Worm (Caenorhabditis elegans) whole organism, L3 larva: ENCODE results near the gene hil-3.
A peak's percentile ranks its signal among the peaks of the same experiment; 100 is the strongest.
"Not testable (repeated sequence)": the region's sequence is repeated elsewhere in the genome, so short reads cannot be mapped to it uniquely, and the experiment has no call there.

ENCODE experiments used
- R02D3.7 ChIP-seq: fragments of 150-350 bp; optimal IDR thresholded peaks from 2 replicates; lab custom pipeline; 2014; ENCODE audit warnings: missing biosample characterization, missing genetic modification characterization
- ZK546.5 ChIP-seq: sonication (generic microtip); optimal IDR thresholded peaks from 2 replicates; lab custom pipeline; 2017; ENCODE audit warnings: missing biosample characterization, missing genetic modification characterization
- aly-2 ChIP-seq: fragments of 150-350 bp; optimal IDR thresholded peaks from 2 replicates; lab custom pipeline; 2014; ENCODE audit warnings: missing biosample characterization, missing genetic modification characterization
- ama-1 ChIP-seq: fragments of 150-350 bp; optimal IDR thresholded peaks from 2 replicates; lab custom pipeline; 2018
- ceh-16 ChIP-seq: sonication (generic microtip); optimal IDR thresholded peaks from 2 replicates; lab custom pipeline; 2017; ENCODE audit warnings: missing biosample characterization, missing genetic modification characterization
- ceh-28 ChIP-seq: fragments of 150-350 bp; optimal IDR thresholded peaks from 2 replicates; lab custom pipeline; 2014; ENCODE audit warnings: missing biosample characterization, missing genetic modification reagents, missing genetic modification characterization
- ceh-82 ChIP-seq: fragments of 150-350 bp; optimal IDR thresholded peaks from 2 replicates; lab custom pipeline; 2014; ENCODE audit warnings: missing biosample characterization, missing genetic modification characterization
- daf-12 ChIP-seq: fragments of 150-350 bp; optimal IDR thresholded peaks from 2 replicates; lab custom pipeline; 2014; ENCODE audit warnings: missing biosample characterization, missing genetic modification reagents, missing genetic modification characterization
- egl-27 ChIP-seq: sonication (generic microtip); optimal IDR thresholded peaks from 4 replicates; lab custom pipeline; 2017; ENCODE audit warnings: missing biosample characterization, missing genetic modification reagents, missing genetic modification characterization
- egl-5 ChIP-seq: fragments of 150-350 bp; optimal IDR thresholded peaks from 2 replicates; lab custom pipeline; 2017; ENCODE audit warnings: missing biosample characterization, missing genetic modification reagents, missing genetic modification characterization, inconsistent platforms
- elt-1 ChIP-seq: fragments of 150-350 bp; optimal IDR thresholded peaks from 2 replicates; lab custom pipeline; 2014; ENCODE audit warnings: missing biosample characterization, missing genetic modification characterization
- elt-2 ChIP-seq: sonication (generic microtip); optimal IDR thresholded peaks from 2 replicates; lab custom pipeline; 2016; ENCODE audit warnings: missing genetic modification reagents, mild to moderate bottlenecking, missing genetic modification characterization, missing compliant biosample characterization
- elt-3 ChIP-seq, 3 experiments: fragments of 150-350 bp in 1 of 3; sonication (generic microtip) in 2 of 3; optimal IDR thresholded peaks; 2 replicates in 2 of 3; 4 replicates in 1 of 3; lab custom pipeline; 2014 to 2017; ENCODE audit warnings: missing biosample characterization in 3 of 3, missing genetic modification characterization in 3 of 3
- eor-1 ChIP-seq, 2 experiments: fragments of 150-350 bp; optimal IDR thresholded peaks; 2 replicates each; lab custom pipeline; 2014 to 2018; ENCODE audit warnings: missing biosample characterization in 2 of 2, missing genetic modification characterization in 2 of 2
- fkh-10 ChIP-seq: sonication (generic microtip); optimal IDR thresholded peaks from 2 replicates; lab custom pipeline; 2017; ENCODE audit warnings: missing biosample characterization, missing genetic modification reagents, missing genetic modification characterization
- fkh-2 ChIP-seq: fragments of 150-350 bp; optimal IDR thresholded peaks from 2 replicates; lab custom pipeline; 2014; ENCODE audit warnings: missing biosample characterization, missing genetic modification reagents, missing genetic modification characterization
- fos-1 ChIP-seq: fragments of 150-350 bp; optimal IDR thresholded peaks from 2 replicates; lab custom pipeline; 2014; ENCODE audit warnings: missing biosample characterization, missing genetic modification characterization
- hmg-11 ChIP-seq: sonication (generic microtip); optimal IDR thresholded peaks from 2 replicates; lab custom pipeline; 2016; ENCODE audit warnings: missing genetic modification characterization, missing compliant biosample characterization
- jun-1 ChIP-seq: fragments of 150-350 bp; optimal IDR thresholded peaks from 2 replicates; lab custom pipeline; 2014; ENCODE audit warnings: missing biosample characterization, missing genetic modification reagents, missing genetic modification characterization
- lin-15B ChIP-seq: fragments of 150-350 bp; optimal IDR thresholded peaks from 2 replicates; lab custom pipeline; 2014; ENCODE audit warnings: missing biosample characterization, missing genetic modification characterization
- lin-39 ChIP-seq: fragments of 150-350 bp; optimal IDR thresholded peaks from 2 replicates; lab custom pipeline; 2018; ENCODE audit warnings: missing biosample characterization, missing genetic modification reagents, missing genetic modification characterization
- lsy-12 ChIP-seq: sonication (generic microtip); optimal IDR thresholded peaks from 2 replicates; lab custom pipeline; 2016; ENCODE audit warnings: mild to moderate bottlenecking, missing genetic modification characterization, missing compliant biosample characterization
- mdl-1 ChIP-seq: fragments of 150-350 bp; optimal IDR thresholded peaks from 2 replicates; lab custom pipeline; 2014; ENCODE audit warnings: missing biosample characterization, missing genetic modification characterization
- mml-1 ChIP-seq: fragments of 150-350 bp; sonication (generic microtip); optimal IDR thresholded peaks from 3 replicates; lab custom pipeline; 2014; ENCODE audit warnings: missing biosample characterization, missing genetic modification characterization
- nhr-11 ChIP-seq: fragments of 150-350 bp; optimal IDR thresholded peaks from 2 replicates; lab custom pipeline; 2014; ENCODE audit warnings: missing biosample characterization, missing genetic modification characterization
- nhr-12 ChIP-seq: fragments of 150-350 bp; optimal IDR thresholded peaks from 2 replicates; lab custom pipeline; 2014; ENCODE audit warnings: missing biosample characterization, missing genetic modification characterization
- nhr-23 ChIP-seq: fragments of 150-350 bp; optimal IDR thresholded peaks from 2 replicates; lab custom pipeline; 2014; ENCODE audit warnings: missing biosample characterization, missing genetic modification reagents, missing genetic modification characterization
- nhr-237 ChIP-seq: fragments of 150-350 bp; optimal IDR thresholded peaks from 2 replicates; lab custom pipeline; 2014; ENCODE audit warnings: missing biosample characterization, missing genetic modification characterization
- nhr-25 ChIP-seq: sonication (generic microtip); optimal IDR thresholded peaks from 2 replicates; lab custom pipeline; 2017; ENCODE audit warnings: missing biosample characterization, missing genetic modification characterization
- nhr-28 ChIP-seq: fragments of 150-350 bp; optimal IDR thresholded peaks from 2 replicates; lab custom pipeline; 2014; ENCODE audit warnings: missing biosample characterization, missing genetic modification characterization
- nhr-43 ChIP-seq: sonication (generic microtip); optimal IDR thresholded peaks from 2 replicates; lab custom pipeline; 2016; ENCODE audit warnings: mild to moderate bottlenecking, missing genetic modification characterization, missing compliant biosample characterization; ENCODE audit not compliant: poor library complexity, severe bottlenecking
- nhr-76 ChIP-seq: fragments of 150-350 bp; sonication (generic microtip); optimal IDR thresholded peaks from 5 replicates; lab custom pipeline; 2014; ENCODE audit warnings: missing biosample characterization, missing genetic modification characterization
- nhr-77 ChIP-seq: fragments of 150-350 bp; optimal IDR thresholded peaks from 2 replicates; lab custom pipeline; 2014; ENCODE audit warnings: missing biosample characterization, missing genetic modification characterization
- pha-4 ChIP-seq: fragments of 150-350 bp; optimal IDR thresholded peaks from 2 replicates; lab custom pipeline; 2014; ENCODE audit warnings: missing biosample characterization, missing genetic modification reagents, missing genetic modification characterization
- pqm-1 ChIP-seq: fragments of 150-350 bp; optimal IDR thresholded peaks from 2 replicates; lab custom pipeline; 2017; ENCODE audit warnings: missing biosample characterization, missing genetic modification characterization, inconsistent platforms
- sea-2 ChIP-seq: fragments of 150-350 bp; sonication (generic microtip); optimal IDR thresholded peaks from 4 replicates; lab custom pipeline; 2014; ENCODE audit warnings: missing biosample characterization, missing genetic modification reagents, missing genetic modification characterization
- snpc-4 ChIP-seq: fragments of 150-350 bp; optimal IDR thresholded peaks from 2 replicates; lab custom pipeline; 2014; ENCODE audit warnings: missing biosample characterization, missing genetic modification characterization
- unc-39 ChIP-seq: sonication (generic microtip); optimal IDR thresholded peaks from 4 replicates; lab custom pipeline; 2017; ENCODE audit warnings: missing biosample characterization, missing genetic modification characterization
- unc-62 ChIP-seq: fragments of 150-350 bp; sonication (generic microtip); optimal IDR thresholded peaks from 4 replicates; lab custom pipeline; 2014; ENCODE audit warnings: missing biosample characterization, missing genetic modification reagents, missing genetic modification characterization
- zag-1 ChIP-seq: fragments of 150-350 bp; optimal IDR thresholded peaks from 2 replicates; lab custom pipeline; 2014; ENCODE audit warnings: missing biosample characterization, missing genetic modification characterization
- ztf-11 ChIP-seq: fragments of 150-350 bp; optimal IDR thresholded peaks from 2 replicates; lab custom pipeline; 2014; ENCODE audit warnings: missing biosample characterization, missing genetic modification characterization
- ztf-4 ChIP-seq: fragments of 150-350 bp; optimal IDR thresholded peaks from 2 replicates; lab custom pipeline; 2014; ENCODE audit warnings: missing biosample characterization, missing genetic modification characterization

hil-3 gene

DNA sequence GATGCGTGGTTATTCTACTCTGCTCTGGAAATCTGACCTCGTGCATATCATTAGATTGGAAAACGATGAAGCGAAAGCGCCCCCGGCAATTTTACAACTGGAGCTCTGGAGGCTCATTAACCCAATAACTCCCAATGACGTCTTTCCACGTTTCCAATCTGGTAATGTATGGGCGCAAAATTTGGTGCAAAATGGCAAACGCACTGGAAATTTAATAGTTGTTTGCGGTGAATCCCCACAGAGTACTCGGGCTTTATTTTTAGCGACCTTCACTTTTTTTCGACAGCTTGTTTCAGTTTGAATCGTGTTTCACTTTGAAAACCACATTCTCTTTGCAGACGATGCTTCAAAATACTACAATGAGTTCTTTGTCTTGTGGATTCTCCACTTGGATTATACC lies 14.6 kb downstream of the hil-3 start, which contains the start of gene C17H11.1:
TSS of gene C17H11.1 (plus strand) at position 301 of the 400 bp plus-strand sequence.
- TF ChIP-seq nhr-11 (tag; lab: Kevin White, UChicago) = no peak
- no peak for TF ChIP-seq mml-1 (tag; lab: Kevin White, UChicago)
- TF ChIP-seq fkh-2 (tag; lab: Kevin White, UChicago) = no peak
- TF ChIP-seq ceh-16 = no peak
- TF ChIP-seq daf-12 (tag; lab: Kevin White, UChicago) = no peak
- no peak for TF ChIP-seq egl-27 (tag; lab: Kevin White, UChicago)

ce11 chrX:8181590-8182311 lies 22.8 kb downstream of the hil-3 start, which contains the start of gene C17H11.4:
Gene C17H11.4, minus strand, starts transcription at chrX:8181640.
- TF ChIP-seq pha-4; ceh-16; egl-5 (tag; lab: Kevin White, UChicago): not testable (repeated sequence)

ce11 chrX:8185037-8185436 lies 26.1 kb downstream of the hil-3 start, which contains the start of gene C17H11.5:
Gene C17H11.5, minus strand, starts transcription at chrX:8185137.
- TF ChIP-seq nhr-25 (tag; lab: Kevin White, UChicago) (no peak), lsy-12 (tag; lab: Kevin White, UChicago) (no peak), nhr-77 (no peak), lin-15B (tag; lab: Kevin White, UChicago) (no peak)
- TF ChIP-seq, all 47 proteins: peak for 0

ce11 chrX:8193213-8193612 lies 34.2 kb downstream of the hil-3 start:
- TF ChIP-seq ceh-16 (no peak), ztf-11 (tag; lab: Kevin White, UChicago) (no peak), ceh-82 (tag; lab: Kevin White, UChicago) (no peak), fkh-10 (GFP tag; lab: Kevin White, UChicago) (no peak), hmg-11 (tag; lab: Kevin White, UChicago) (no peak), jun-1 (tag; lab: Kevin White, UChicago) (no peak), R02D3.7 (tag; lab: Kevin White, UChicago) (no peak), mml-1 (tag; lab: Kevin White, UChicago) (no peak), zag-1 (no peak), nhr-25 (tag; lab: Kevin White, UChicago) (no peak), pha-4 (peak; percentile 4), unc-39 (tag; lab: Kevin White, UChicago) (no peak), nhr-23 (tag; lab: Kevin White, UChicago) (no peak), lin-15B (tag; lab: Kevin White, UChicago) (no peak), snpc-4 (tag; lab: Kevin White, UChicago) (no peak), nhr-12 (tag; lab: Kevin White, UChicago) (no peak), elt-1 (no peak), fos-1 (tag; lab: Kevin White, UChicago) (no peak), ZK546.5 (no peak), nhr-43 (tag; lab: Kevin White, UChicago) (no peak), nhr-11 (tag; lab: Kevin White, UChicago) (no peak), elt-2 (tag; lab: Kevin White, UChicago) (peak; percentile 56), pqm-1 (tag; lab: Kevin White, UChicago) (no peak), ztf-4 (no peak), daf-12 (tag; lab: Kevin White, UChicago) (no peak), egl-27 (tag; lab: Kevin White, UChicago) (no peak), ama-1 (peak; percentile 2), nhr-76 (tag; lab: Kevin White, UChicago) (no peak), ceh-28 (tag; lab: Kevin White, UChicago) (peak; percentile 16), egl-5 (tag; lab: Kevin White, UChicago) (peak; percentile 18), elt-3 (tag; optimal IDR thresholded peaks at IDR 0.05; lab: Kevin White, UChicago) (no peak), nhr-237 (tag; lab: Kevin White, UChicago) (no peak), aly-2 (no peak), nhr-28 (no peak), lin-39 (tag; lab: Kevin White, UChicago) (no peak), mdl-1 (tag; lab: Kevin White, UChicago) (no peak), eor-1 (tag; optimal IDR thresholded peaks at IDR 0.05; lab: Kevin White, UChicago) (no peak), sea-2 (GFP tag; lab: Kevin White, UChicago) (no peak), nhr-77 (no peak), unc-62 (GFP tag; lab: Kevin White, UChicago) (no peak), lsy-12 (tag; lab: Kevin White, UChicago) (no peak)
- TF ChIP-seq, all 47 proteins: peak for 5
